Worm (Caenorhabditis elegans): ENCODE results near the gene F13C5.3.

The F13C5.3 gene

DNA sequence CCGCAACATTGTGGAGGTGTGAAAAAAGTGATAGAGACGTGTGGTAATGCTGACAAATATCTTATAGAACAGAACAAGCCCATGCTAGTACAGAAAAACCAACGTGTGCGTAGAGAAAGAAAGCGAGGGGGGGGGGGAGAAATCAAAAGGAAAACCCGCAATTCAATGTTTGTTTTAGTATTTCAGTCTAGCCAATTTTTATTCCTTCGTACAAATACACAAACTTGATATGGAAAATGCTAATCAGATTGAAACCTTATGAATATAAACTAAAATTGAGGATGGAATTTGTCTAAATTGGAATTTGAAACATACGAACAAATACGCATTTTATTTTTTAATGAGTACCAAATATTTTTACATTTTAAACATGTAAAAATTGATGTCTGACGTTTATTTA lies 11.6 kb downstream of the F13C5.3 start, which contains the start of gene mrp-1:
mrp-1 (minus strand) TSS at position 101 of the 400 bp plus-strand sequence.
- TF ChIP-seq ztf-11 (tag; optimal IDR thresholded peaks at IDR 0.05) = no peak
- no peak for TF ChIP-seq nhr-67 (tag; optimal IDR thresholded peaks at IDR 0.05)
- TF ChIP-seq elt-2 (tag; optimal IDR thresholded peaks at IDR 0.05) = peak; percentile 18

DNA sequence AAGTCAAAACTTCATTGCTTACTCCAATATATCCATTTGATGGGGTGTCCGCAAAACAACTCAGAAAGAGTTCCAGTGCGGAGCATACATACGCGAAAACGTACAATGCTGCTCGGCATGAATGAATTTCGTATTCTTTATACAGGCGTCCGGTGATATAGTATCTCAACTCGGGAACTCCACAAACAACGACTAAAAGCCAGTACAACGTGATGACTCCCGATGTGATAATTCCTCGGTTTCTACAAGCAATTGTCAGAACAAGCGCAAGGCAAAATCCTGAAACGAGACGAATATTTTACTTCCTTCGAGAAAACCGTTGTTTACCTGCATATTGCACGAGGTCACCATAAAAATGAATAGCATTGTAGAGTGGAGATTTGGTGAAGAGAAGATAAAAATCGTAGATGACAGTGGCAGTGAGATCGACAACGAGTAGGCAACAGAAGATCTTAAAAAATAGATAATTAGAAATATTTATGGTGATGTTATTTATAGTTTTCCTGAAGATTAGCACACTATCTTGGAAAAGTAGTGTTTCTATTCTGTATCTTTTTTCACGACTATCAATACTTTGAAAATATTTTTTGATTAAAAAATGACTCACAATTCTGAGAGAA lies 13.7 kb downstream of the F13C5.3 start:
- TF ChIP-seq R02D3.7 (tag; optimal IDR thresholded peaks at IDR 0.05) = no peak
- peak; percentile 90 for TF ChIP-seq elt-1 (tag; optimal IDR thresholded peaks at IDR 0.05)
- no peak for TF ChIP-seq unc-39 (tag; optimal IDR thresholded peaks at IDR 0.05)

DNA sequence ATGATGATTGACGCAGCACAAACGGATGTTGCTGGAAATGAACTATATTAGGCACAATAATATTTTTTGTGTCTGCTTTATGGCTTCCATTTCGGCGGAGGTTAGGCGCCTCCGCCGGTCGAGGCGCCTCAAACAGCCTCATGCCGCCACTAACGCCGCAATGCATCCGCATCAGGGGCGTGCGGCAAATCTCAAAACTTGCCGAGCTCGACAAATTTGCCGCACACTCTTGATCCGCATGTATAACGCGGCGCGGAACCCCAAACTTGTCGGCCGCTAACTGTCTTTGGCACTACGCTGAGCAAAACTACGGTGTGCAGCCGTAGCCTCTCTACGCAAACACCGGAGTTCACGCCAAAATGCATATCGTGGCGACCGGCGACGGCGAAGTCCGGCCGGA lies 17.6 kb downstream of the F13C5.3 start:
- TF ChIP-seq hmg-11 (tag; optimal IDR thresholded peaks at IDR 0.05) = no peak
- no peak for TF ChIP-seq egl-5 (tag; optimal IDR thresholded peaks at IDR 0.05)
- no peak for TF ChIP-seq nhr-11 (tag; optimal IDR thresholded peaks at IDR 0.05)
- no peak for TF ChIP-seq ztf-4 (tag; optimal IDR thresholded peaks at IDR 0.05)
- TF ChIP-seq unc-62 (GFP tag; optimal IDR thresholded peaks at IDR 0.05) = no peak
- TF ChIP-seq ceh-9 (tag; optimal IDR thresholded peaks at IDR 0.05) = no peak
- TF ChIP-seq ceh-16 (tag; optimal IDR thresholded peaks at IDR 0.05) = no peak

DNA sequence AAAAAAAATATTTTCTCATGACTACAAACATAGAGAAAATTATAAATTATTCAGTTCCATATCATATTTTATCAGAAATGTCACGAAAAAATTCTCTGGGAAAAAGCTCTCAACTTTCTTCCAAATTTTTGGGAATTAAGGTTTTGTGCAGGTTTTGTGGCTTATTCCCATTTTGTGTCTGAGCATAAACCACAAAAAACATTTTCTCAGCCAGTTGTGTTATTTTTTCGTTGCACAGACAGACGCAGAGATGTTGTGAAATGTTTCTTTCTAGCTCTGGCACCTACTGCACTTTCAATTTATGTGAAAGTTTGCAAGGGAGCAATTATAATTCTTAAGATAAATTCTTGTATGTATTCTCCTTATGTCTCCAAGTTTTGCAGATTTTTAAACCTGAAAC lies 24.3 kb downstream of the F13C5.3 start:
- no peak for TF ChIP-seq mml-1 (tag; optimal IDR thresholded peaks at IDR 0.05)
- no peak for TF ChIP-seq lin-39 (tag; optimal IDR thresholded peaks at IDR 0.05)
- no peak for TF ChIP-seq ZK546.5 (tag; optimal IDR thresholded peaks at IDR 0.05)
- TF ChIP-seq hmg-11 (tag; optimal IDR thresholded peaks at IDR 0.05) = no peak
- no peak for TF ChIP-seq ama-1 (optimal IDR thresholded peaks at IDR 0.05)
- no peak for TF ChIP-seq nhr-237 (tag; optimal IDR thresholded peaks at IDR 0.05)
- TF ChIP-seq unc-39 (tag; optimal IDR thresholded peaks at IDR 0.05) = no peak
- TF ChIP-seq pha-4 (tag; optimal IDR thresholded peaks at IDR 0.05) = no peak
- TF ChIP-seq fkh-10 (GFP tag; optimal IDR thresholded peaks at IDR 0.05) = no peak
- TF ChIP-seq mdl-1 (tag; optimal IDR thresholded peaks at IDR 0.05) = no peak
- no peak for TF ChIP-seq egl-27 (tag; optimal IDR thresholded peaks at IDR 0.05)
- TF ChIP-seq skn-1 (tag; optimal IDR thresholded peaks at IDR 0.05) = no peak
- no peak for TF ChIP-seq zag-1 (tag; optimal IDR thresholded peaks at IDR 0.05)

DNA sequence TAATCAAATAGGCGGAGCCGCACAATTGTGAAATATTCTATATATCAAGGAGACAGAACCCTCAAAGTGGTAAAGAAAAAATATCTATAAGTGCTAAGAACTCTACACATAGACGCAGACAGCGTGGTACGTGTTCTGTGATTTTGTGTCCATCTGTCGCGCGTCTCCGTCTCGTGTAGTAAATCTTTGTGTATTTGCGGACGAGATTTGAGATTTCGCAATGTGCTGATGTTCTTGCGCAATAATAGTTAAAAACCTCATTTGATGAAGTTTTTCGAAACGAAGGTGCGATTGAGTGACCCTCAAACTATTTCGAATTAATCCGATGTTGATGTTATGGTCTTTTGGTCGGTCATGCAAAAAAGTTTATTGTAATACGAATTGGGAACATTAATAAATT lies 26.1 kb downstream of the F13C5.3 start:
- no peak for TF ChIP-seq fos-1 (tag; optimal IDR thresholded peaks at IDR 0.05)
- no peak for TF ChIP-seq ceh-16 (tag; optimal IDR thresholded peaks at IDR 0.05)
- no peak for TF ChIP-seq elt-2 (tag; optimal IDR thresholded peaks at IDR 0.05)
- TF ChIP-seq aly-2 (tag; optimal IDR thresholded peaks at IDR 0.05) = no peak
- peak; percentile 2 for TF ChIP-seq hmg-11 (tag; optimal IDR thresholded peaks at IDR 0.05)
- no peak for TF ChIP-seq lsy-12 (tag; optimal IDR thresholded peaks at IDR 0.05)
- TF ChIP-seq lin-15B (tag; optimal IDR thresholded peaks at IDR 0.05) = no peak
- no peak for TF ChIP-seq ztf-11 (tag; optimal IDR thresholded peaks at IDR 0.05)
- no peak for TF ChIP-seq ztf-4 (tag; optimal IDR thresholded peaks at IDR 0.05)
- TF ChIP-seq skn-1 (tag; optimal IDR thresholded peaks at IDR 0.05) = peak; percentile 12
- no peak for TF ChIP-seq sea-2 (GFP tag; optimal IDR thresholded peaks at IDR 0.05)
- no peak for TF ChIP-seq snpc-4 (tag; optimal IDR thresholded peaks at IDR 0.05)
- no peak for TF ChIP-seq R02D3.7 (tag; optimal IDR thresholded peaks at IDR 0.05)
- TF ChIP-seq egl-5 (tag; optimal IDR thresholded peaks at IDR 0.05) = peak; percentile 64
- no peak for TF ChIP-seq daf-12 (tag; optimal IDR thresholded peaks at IDR 0.05)
- peak; percentile 52 for TF ChIP-seq nfya-1 (tag; optimal IDR thresholded peaks at IDR 0.05; ENCODE audit: insufficient read depth)
- no peak for TF ChIP-seq nhr-28 (tag; optimal IDR thresholded peaks at IDR 0.05)
- TF ChIP-seq ama-1 (optimal IDR thresholded peaks at IDR 0.05) = no peak
- TF ChIP-seq elt-3 (tag; optimal IDR thresholded peaks at IDR 0.05) = no peak
- no peak for TF ChIP-seq mml-1 (tag; optimal IDR thresholded peaks at IDR 0.05)
- peak; percentile 72 for TF ChIP-seq pha-4 (tag; optimal IDR thresholded peaks at IDR 0.05)
- no peak for TF ChIP-seq jun-1 (tag; optimal IDR thresholded peaks at IDR 0.05)
- TF ChIP-seq nhr-43 (tag; optimal IDR thresholded peaks at IDR 0.05; ENCODE audit: poor library complexity, severe bottlenecking) = no peak
- TF ChIP-seq pqm-1 (tag; optimal IDR thresholded peaks at IDR 0.05) = no peak
- TF ChIP-seq nhr-76 (tag; optimal IDR thresholded peaks at IDR 0.05) = no peak
- no peak for TF ChIP-seq nhr-237 (tag; optimal IDR thresholded peaks at IDR 0.05)
- peak; percentile 61 for TF ChIP-seq lin-39 (tag; optimal IDR thresholded peaks at IDR 0.05)
- TF ChIP-seq nhr-12 (tag; optimal IDR thresholded peaks at IDR 0.05) = no peak
- TF ChIP-seq unc-39 (tag; optimal IDR thresholded peaks at IDR 0.05) = no peak
- TF ChIP-seq zag-1 (tag; optimal IDR thresholded peaks at IDR 0.05) = no peak
- peak; percentile 20 for TF ChIP-seq fkh-10 (GFP tag; optimal IDR thresholded peaks at IDR 0.05)
- TF ChIP-seq tbx-2 (tag; optimal IDR thresholded peaks at IDR 0.05) = no peak
- no peak for TF ChIP-seq mdl-1 (tag; optimal IDR thresholded peaks at IDR 0.05)
- TF ChIP-seq nhr-25 (tag; optimal IDR thresholded peaks at IDR 0.05) = peak; percentile 18
- TF ChIP-seq nhr-77 (tag; optimal IDR thresholded peaks at IDR 0.05) = no peak
- no peak for TF ChIP-seq ceh-82 (tag; optimal IDR thresholded peaks at IDR 0.05)
- no peak for TF ChIP-seq ZK546.5 (tag; optimal IDR thresholded peaks at IDR 0.05)
- TF ChIP-seq ceh-9 (tag; optimal IDR thresholded peaks at IDR 0.05) = no peak
- TF ChIP-seq nhr-11 (tag; optimal IDR thresholded peaks at IDR 0.05) = no peak

Measured in whole organism, L3 larva.